Worm (Caenorhabditis elegans): ENCODE results near the gene Y41G9A.5.

- TF ChIP-seq him-1 (tag; optimal IDR thresholded peaks at IDR 0.05): no peak
- TF ChIP-seq dao-5 (tag; optimal IDR thresholded peaks at IDR 0.05): no peak
Observed at ce11 chrX:2940572-2940971, 5.9 kb upstream of the Y41G9A.5 start, which contains the start of gene pfk-1.1.

All from whole organism, L4/young adult.